Worm (Caenorhabditis elegans) whole organism, L4/young adult: Measurements from ENCODE around the gene ppm-1.A.

Experiments
- W03F9.2 ChIP-seq: fragments of 150-350 bp; optimal IDR thresholded peaks from 2 replicates; lab custom pipeline; 2014; ENCODE audit warnings: missing biosample characterization, missing genetic modification characterization
- dao-5 ChIP-seq: sonication (generic microtip); optimal IDR thresholded peaks from 2 replicates; lab custom pipeline; 2016; ENCODE audit warnings: missing genotype, missing genetic modification characterization, moderate library complexity, missing compliant biosample characterization
- him-1 ChIP-seq: sonication (generic microtip); optimal IDR thresholded peaks from 2 replicates; lab custom pipeline; 2016; ENCODE audit warnings: missing genotype, missing genetic modification reagents, missing genetic modification characterization, missing compliant biosample characterization

ppm-1.A gene

DNA sequence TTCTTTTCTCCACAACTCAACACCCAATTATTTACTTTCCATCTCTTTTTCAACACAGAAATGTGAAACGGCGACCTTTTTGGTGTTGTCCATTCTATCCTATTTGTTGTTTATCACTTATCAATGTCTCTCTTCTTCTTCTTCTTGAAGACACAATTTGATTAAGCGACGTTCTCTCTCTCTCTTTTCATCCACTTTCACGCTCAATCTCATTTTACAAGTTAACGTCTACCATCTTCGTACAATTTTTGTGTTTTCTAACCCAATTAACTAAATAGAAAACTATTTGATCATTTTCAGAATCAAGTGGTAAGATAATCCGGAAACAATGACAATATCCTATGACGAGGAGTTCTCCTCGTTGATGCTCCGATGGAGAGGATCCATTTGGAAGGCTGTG lies 21.5 kb upstream of the ppm-1.A start, which contains the start of gene best-14:
TSS of gene best-14 (plus strand) at position 301 of the 400 bp plus-strand sequence.
- TF ChIP-seq W03F9.2 (tag; lab: Kevin White, UChicago) (no peak), him-1 (tag; lab: Kevin White, UChicago) (no peak), dao-5 (no peak)

DNA sequence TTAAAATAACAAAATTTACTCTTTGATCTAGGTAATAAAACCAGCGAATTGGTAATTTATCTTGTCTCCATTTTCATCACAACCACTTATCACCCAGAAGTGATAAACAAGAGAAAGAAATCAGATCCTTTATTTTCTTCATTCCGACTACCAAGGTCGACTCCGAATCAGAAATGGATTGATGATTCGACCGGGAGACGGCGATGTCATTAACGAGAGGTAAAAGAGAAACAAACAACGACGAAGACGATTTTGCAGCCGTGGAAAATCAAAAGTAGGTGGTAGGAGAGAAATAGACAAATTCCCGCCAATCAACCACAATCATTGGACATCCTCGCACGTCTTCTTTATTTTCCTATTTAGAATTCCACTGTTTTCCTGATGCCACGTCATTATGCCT lies 20.9 kb upstream of the ppm-1.A start:
- TF ChIP-seq W03F9.2 (tag; lab: Kevin White, UChicago): no peak
- no peak for TF ChIP-seq him-1 (tag; lab: Kevin White, UChicago)
- no peak for TF ChIP-seq dao-5

DNA sequence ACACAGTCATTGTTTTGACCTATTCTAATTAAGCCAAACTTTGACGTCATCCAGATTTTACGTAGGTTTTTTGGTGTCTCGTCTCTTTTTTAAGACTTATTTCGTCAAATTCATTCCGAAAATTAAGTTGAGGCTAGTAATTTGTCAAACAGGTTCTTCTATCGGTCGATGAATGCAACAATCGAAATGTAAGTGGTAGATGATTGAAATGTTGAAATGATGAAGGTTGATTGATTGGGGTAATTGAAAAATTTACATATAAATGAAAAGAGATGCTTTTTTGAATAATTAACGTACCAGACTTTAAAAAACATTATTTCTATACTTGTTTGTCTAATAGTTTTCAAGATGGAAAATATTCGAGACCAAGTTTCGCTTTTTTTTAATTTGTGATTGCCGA lies 20.2 kb upstream of the ppm-1.A start:
- no peak for TF ChIP-seq him-1 (tag; lab: Kevin White, UChicago)
- no peak for TF ChIP-seq dao-5
- TF ChIP-seq W03F9.2 (tag; lab: Kevin White, UChicago): no peak

DNA sequence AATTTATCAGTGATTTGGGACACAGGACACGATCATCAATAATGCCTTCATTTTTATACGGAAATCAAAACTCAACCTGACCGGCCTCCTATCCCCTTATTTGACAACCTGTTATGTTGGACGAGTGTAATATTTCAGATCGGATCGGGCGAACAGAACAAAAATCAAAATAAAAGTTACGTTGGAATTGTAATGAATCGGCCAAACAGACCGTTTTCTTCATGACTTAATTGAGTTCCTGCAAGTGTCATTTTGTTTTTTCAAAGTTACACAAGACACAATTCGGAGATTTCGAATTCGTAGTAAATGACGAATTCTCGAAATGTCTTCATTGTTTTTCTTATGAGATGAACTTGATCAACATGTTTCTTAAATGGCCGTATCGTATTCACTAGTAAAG lies 19.1 kb upstream of the ppm-1.A start, which contains the start of gene F32G8.3:
TSS of gene F32G8.3 (minus strand) at position 101 of the 400 bp plus-strand sequence.
- TF ChIP-seq W03F9.2 (tag; lab: Kevin White, UChicago): no peak
- TF ChIP-seq dao-5: no peak
- TF ChIP-seq him-1 (tag; lab: Kevin White, UChicago): no peak

DNA sequence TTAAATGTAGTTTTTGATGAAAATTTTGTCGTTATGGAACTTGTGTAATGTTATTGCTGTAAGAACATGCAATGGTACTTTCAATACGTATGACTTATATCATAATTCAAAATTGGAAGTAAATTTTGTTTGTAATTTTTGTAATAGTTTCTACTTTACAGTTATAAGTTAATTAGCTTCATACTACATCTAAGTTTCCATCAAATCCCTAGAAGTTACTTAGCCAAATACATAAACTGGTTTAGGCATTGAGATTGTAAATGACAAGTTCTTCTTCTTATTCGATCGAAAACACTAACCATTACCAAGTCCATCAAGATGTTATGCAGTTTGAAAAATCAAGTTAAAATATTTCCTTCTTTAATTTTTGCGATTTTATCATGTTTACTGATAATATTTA lies 13.5 kb upstream of the ppm-1.A start, which contains the start of gene F32G8.2:
TSS of gene F32G8.2 (plus strand) at position 301 of the 400 bp plus-strand sequence.
- no peak for TF ChIP-seq him-1 (tag; lab: Kevin White, UChicago)

DNA sequence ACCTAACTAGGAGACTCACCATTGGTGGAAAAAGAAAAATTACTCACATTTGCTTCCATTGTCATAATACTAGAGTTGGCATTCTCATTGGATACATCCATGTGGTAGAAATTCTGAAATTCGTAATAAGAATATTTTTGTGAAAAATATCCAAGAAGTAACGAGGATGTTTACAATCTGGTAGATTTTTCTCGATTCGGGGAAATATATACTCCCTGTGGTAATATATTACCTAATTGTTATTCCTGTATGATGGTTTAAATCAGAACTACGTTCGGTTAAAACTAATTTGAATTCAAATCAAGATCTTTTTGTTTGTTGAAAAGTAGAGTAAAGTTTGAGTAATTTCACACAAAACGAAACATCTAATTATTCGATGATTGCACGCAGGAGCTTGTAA lies 12.8 kb upstream of the ppm-1.A start, which contains the start of gene srd-34:
TSS of gene srd-34 (minus strand) at position 101 of the 400 bp plus-strand sequence.
- TF ChIP-seq dao-5 (no peak), W03F9.2 (tag; lab: Kevin White, UChicago) (no peak), him-1 (tag; lab: Kevin White, UChicago) (no peak)

DNA sequence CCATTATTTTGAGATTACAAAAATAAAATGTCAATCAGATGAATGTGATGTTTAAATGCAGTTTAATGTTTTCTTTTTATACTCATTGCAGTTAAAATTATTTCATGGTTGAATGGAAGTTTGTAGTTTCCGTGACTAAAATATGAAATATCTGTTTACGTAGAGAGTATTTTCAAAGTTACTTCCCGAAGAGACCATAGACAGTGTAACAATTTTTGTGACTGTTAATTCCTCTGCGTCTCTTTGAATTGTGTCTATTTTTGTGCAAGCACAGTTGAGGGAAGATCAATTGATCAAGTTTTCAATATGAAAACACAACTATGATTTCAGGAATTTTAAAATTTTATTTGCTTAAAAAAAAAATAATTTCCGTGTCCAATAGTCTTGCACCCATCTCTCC lies 10.6 kb upstream of the ppm-1.A start, which contains the start of gene F25D1.5:
TSS of gene F25D1.5 (minus strand) at position 35 of the 400 bp plus-strand sequence.
- no peak for TF ChIP-seq dao-5
- TF ChIP-seq him-1 (tag; lab: Kevin White, UChicago): no peak
- TF ChIP-seq W03F9.2 (tag; lab: Kevin White, UChicago): no peak

DNA sequence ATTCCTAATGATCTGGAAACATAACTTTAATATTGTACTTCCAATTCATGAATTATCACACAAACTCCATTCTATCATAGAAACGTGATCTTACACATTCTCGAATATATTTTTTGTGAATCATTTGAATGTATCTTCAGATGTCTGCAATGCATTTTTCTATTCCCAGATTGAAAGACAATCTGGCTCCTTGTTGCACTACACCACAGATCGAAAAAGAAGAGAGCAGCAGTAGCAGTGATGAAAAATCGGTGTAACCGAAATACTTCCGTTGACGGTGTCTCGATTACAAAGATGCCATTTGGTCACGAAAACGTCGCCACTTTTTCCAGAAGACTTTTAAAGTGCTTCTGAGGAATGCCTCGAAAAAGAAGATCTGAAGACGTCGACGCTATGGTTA lies 3.8 kb upstream of the ppm-1.A start, which contains the start of gene degt-1:
TSS of gene degt-1 (plus strand) at position 301 of the 400 bp plus-strand sequence.
- TF ChIP-seq W03F9.2 (tag; lab: Kevin White, UChicago) (no peak), him-1 (tag; lab: Kevin White, UChicago) (no peak), dao-5 (no peak)

DNA sequence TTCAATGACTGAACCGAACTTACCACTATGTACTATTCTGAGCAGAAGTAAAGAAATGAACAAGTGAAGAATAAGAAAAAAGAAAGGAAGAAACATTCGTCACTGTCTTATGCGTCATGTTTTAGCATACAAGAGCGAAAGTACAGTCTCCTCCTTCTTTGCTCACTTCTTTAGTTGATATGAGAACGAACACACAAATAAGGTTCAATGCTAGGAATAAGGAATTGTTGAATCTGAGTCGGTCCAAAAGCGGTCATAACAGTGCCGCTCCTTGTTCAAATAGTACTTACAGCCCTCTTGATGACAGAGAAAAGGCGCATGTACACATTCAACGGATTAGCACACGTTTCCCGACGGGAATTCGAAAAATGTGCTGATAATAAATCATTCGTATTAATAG lies 2.9 kb upstream of the ppm-1.A start, which contains the start of gene F25D1.8:
TSS of gene F25D1.8 (plus strand) at position 301 of the 400 bp plus-strand sequence.
- TF ChIP-seq him-1 (tag; lab: Kevin White, UChicago) (no peak), dao-5 (no peak), W03F9.2 (tag; lab: Kevin White, UChicago) (no peak)

DNA sequence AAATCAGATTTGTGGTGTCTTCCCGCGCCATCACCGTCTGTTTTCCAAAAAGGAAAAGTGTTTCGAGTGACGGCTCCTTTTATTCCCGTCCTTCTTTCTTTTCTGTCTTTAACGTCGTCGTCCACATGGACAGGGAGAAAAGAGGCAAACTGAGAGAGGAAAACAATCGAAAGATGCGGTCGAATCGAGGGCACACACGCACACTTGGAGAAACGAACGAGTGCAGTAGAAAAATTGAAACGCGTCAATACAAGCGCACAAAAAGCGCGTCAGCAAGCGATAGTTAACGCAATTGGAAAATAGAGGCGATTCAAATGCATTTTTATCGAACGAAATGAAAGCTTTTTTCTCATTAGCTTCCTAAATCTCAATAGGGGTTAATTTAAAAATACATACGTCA lies 620 bp upstream of the ppm-1.A start:
- TF ChIP-seq W03F9.2 (tag; lab: Kevin White, UChicago) (peak; percentile 72), dao-5 (no peak), him-1 (tag; lab: Kevin White, UChicago) (peak; percentile 88)

DNA sequence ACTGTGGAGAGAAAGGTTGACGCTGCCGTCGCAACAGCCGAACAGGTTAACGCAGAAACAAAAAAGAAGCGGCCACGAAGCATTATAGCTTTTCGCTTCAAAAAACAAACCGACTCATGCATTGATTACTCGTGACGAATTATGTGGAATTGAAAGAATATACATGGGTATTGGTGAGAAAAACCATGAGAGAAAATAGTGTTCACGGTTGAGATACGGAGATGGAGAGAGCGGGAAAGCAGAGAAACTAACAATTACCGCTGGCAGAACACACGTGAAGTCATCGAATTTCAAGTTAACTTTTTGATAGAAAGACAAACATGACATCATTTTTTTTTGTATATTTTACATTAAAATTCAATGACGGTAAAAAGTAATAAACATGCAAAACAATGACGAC lies 863 bp downstream of the ppm-1.A start:
- TF ChIP-seq dao-5 (no peak), W03F9.2 (tag; lab: Kevin White, UChicago) (peak; percentile 20)

DNA sequence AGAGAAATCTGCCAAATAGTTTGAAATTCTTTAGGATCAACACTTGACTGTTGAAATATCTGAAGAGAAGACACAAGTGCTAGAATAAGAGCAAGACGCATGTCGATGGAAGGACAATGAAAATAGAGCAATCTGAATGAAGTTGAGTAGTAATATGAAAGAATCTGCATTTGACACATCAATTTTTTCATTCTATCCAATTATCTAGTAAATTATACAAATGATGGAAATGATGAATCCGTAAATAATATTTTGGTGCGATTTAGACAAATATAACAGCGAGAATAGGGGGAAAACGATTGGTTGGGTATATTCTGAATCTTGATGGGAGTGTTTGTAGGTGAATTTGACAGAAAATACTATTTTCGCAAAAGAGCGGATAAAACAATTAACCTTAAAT lies 3.5 kb downstream of the ppm-1.A start, which contains the start of gene txt-10:
TSS of gene txt-10 (minus strand) at position 101 of the 400 bp plus-strand sequence.
- TF ChIP-seq him-1 (tag; lab: Kevin White, UChicago): no peak
- no peak for TF ChIP-seq W03F9.2 (tag; lab: Kevin White, UChicago)
- TF ChIP-seq dao-5: no peak

DNA sequence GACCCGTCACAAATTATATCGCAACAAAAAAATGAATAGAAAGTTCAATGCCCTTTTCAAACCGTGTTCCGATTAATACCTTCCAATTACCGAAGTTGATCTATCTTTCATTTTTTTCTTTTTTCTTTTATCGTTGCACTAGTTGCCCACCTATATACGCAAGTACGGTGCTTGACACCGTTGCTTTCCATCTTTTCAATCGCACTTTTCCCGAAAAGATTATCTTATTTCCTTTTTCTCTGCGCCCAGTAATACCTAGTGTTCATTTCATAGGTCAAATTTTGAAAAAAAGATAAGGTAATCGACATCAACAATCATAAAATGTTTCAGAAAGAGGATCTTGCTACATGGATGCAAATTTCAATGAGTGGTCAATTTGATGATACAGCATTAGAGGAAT lies 6.6 kb downstream of the ppm-1.A start:
- no peak for TF ChIP-seq dao-5
- no peak for TF ChIP-seq W03F9.2 (tag; lab: Kevin White, UChicago)
- no peak for TF ChIP-seq him-1 (tag; lab: Kevin White, UChicago)

DNA sequence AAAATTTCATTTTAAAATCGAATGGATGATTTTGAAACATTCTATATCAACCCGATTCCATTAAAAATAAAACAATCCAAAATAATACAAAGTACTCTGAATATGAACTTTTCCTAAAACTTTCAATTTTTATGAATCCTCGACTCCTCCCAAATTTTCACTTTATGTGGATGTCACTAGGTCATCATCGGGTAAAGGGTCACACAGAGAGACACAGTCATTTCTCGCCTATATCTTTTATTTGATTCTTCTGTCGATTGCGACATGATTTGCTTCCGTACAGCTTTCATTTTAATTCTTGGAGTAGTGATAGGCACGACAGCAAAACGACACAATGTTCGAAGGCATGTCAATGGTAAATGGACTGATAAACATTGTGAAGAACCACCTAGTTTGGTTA lies 7.7 kb downstream of the ppm-1.A start, which contains the start of gene F25D1.3:
TSS of gene F25D1.3 (plus strand) at position 225 of the 400 bp plus-strand sequence.
- TF ChIP-seq dao-5 (no peak), him-1 (tag; lab: Kevin White, UChicago) (no peak), W03F9.2 (tag; lab: Kevin White, UChicago) (no peak)

DNA sequence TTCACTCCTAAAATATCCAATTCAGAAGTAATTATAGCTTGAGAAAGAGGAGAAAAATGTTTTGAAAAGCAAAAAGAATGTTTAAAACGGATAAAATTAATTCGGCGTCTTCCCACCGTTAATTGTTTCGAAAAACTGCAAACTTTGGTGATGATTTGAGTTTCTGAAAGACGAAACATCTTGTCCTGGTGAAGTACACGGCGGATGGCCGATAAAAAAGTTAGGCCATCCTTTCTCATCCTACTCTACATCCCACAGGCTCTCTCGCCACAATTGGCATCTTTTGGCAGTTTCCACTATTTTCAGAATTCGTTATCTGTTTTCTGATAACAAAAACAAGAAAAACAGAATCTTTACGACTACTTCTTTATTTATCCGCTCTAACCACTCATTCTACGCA lies 10.3 kb downstream of the ppm-1.A start, which contains the start of the genes C35A5.8 and hda-11:
TSS of gene C35A5.8 (minus strand) at position 7 of the 400 bp plus-strand sequence.
TSS of gene hda-11 (plus strand) at position 283 of the 400 bp plus-strand sequence.
- no peak for TF ChIP-seq dao-5
- peak; percentile 47 for TF ChIP-seq him-1 (tag; lab: Kevin White, UChicago)
